Fruit fly (Drosophila melanogaster) whole organism, embryonic: ENCODE results near the gene ct.

Experiments
- Bteb2 ChIP-seq: fragments of 200-800 bp; sonication (Bioruptor generic); optimal IDR thresholded peaks from 2 replicates; lab custom pipeline; 2016; ENCODE audit warnings: missing biosample characterization, missing genetic modification characterization
- CG11093 ChIP-seq: fragments of 200-800 bp; sonication (Bioruptor generic); IDR thresholded peaks from 3 replicates; pipeline ENCODE4 v1.3.6; 2022; ENCODE audit warnings: missing biosample characterization, missing genetic modification characterization
- CG11696 ChIP-seq: fragments of 200-800 bp; sonication (Bioruptor generic); IDR thresholded peaks from 2 replicates; pipeline ENCODE4 v1.3.6; 2022; ENCODE audit warnings: missing biosample characterization, missing genetic modification characterization
- CG12236 ChIP-seq: fragments of 200-800 bp; sonication (Bioruptor generic); optimal IDR thresholded peaks from 2 replicates; lab custom pipeline; 2016; ENCODE audit warnings: missing biosample characterization, missing genetic modification characterization
- CG13424 ChIP-seq: fragments of 200-800 bp; sonication (Bioruptor generic); optimal IDR thresholded peaks from 2 replicates; lab custom pipeline; 2019; ENCODE audit warnings: missing biosample characterization, mild to moderate bottlenecking, missing genetic modification characterization, moderate library complexity
- CG1647 ChIP-seq: fragments of 200-800 bp; sonication (Bioruptor generic); optimal IDR thresholded peaks from 3 replicates; lab custom pipeline; 2016; ENCODE audit warnings: missing biosample characterization, missing genetic modification characterization
- CG18262 ChIP-seq: fragments of 200-800 bp; optimal IDR thresholded peaks from 3 replicates; lab custom pipeline; 2019; ENCODE audit warnings: missing biosample characterization, mild to moderate bottlenecking, missing genetic modification characterization, moderate library complexity
- CG18764 ChIP-seq: fragments of 200-800 bp; sonication (Bioruptor generic); optimal IDR thresholded peaks from 3 replicates; lab custom pipeline; 2016; ENCODE audit warnings: missing biosample characterization, missing genetic modification characterization
- CG30020 ChIP-seq: fragments of 200-800 bp; optimal IDR thresholded peaks from 2 replicates; lab custom pipeline; 2019; ENCODE audit warnings: missing biosample characterization, mild to moderate bottlenecking, missing genetic modification characterization, moderate library complexity
- CG3065 ChIP-seq: fragments of 200-800 bp; sonication (Bioruptor generic); optimal IDR thresholded peaks from 2 replicates; lab custom pipeline; 2016; ENCODE audit warnings: missing biosample characterization, missing genetic modification characterization
- CG32532 ChIP-seq: fragments of 200-800 bp; sonication (Bioruptor generic); IDR thresholded peaks from 2 replicates; pipeline ENCODE4 v1.3.6; 2022; ENCODE audit warnings: missing biosample characterization, missing genetic modification characterization
- CG32772 ChIP-seq: fragments of 200-800 bp; sonication (Bioruptor generic); IDR thresholded peaks from 2 replicates; pipeline ENCODE4 v1.3.6; 2022; ENCODE audit warnings: missing biosample characterization, missing genetic modification characterization
- CG33213 ChIP-seq: fragments of 200-800 bp; sonication (Bioruptor generic); optimal IDR thresholded peaks from 3 replicates; lab custom pipeline; 2016; ENCODE audit warnings: missing biosample characterization, missing genetic modification characterization
- CG34422 ChIP-seq: fragments of 200-800 bp; sonication (Bioruptor generic); IDR thresholded peaks from 3 replicates; pipeline ENCODE4 v1.3.6; 2022; ENCODE audit warnings: missing biosample characterization, missing genetic modification characterization
- CG3838 ChIP-seq: fragments of 200-800 bp; sonication (Bioruptor generic); optimal IDR thresholded peaks from 3 replicates; lab custom pipeline; 2016; ENCODE audit warnings: missing biosample characterization, missing genetic modification characterization
- CG6654 ChIP-seq: fragments of 200-800 bp; sonication (Bioruptor generic); optimal IDR thresholded peaks from 2 replicates; lab custom pipeline; 2017; ENCODE audit warnings: missing biosample characterization, mild to moderate bottlenecking, missing genetic modification characterization
- CG9437 ChIP-seq: fragments of 200-800 bp; sonication (Bioruptor generic); optimal IDR thresholded peaks from 2 replicates; lab custom pipeline; 2018; ENCODE audit warnings: missing biosample characterization, mild to moderate bottlenecking, missing genetic modification characterization
- CTCF ChIP-seq: fragments of 200-800 bp; sonication (Bioruptor generic); optimal IDR thresholded peaks from 2 replicates; lab custom pipeline; 2017; ENCODE audit warnings: missing biosample characterization, mild to moderate bottlenecking, missing genetic modification characterization, moderate library complexity
- CoRest ChIP-seq: fragments of 200-800 bp; sonication (Bioruptor generic); optimal IDR thresholded peaks from 3 replicates; lab custom pipeline; 2018; ENCODE audit warnings: missing biosample characterization, mild to moderate bottlenecking, missing genetic modification characterization, moderate library complexity
- Dp ChIP-seq: fragments of 200-800 bp; sonication (Bioruptor generic); optimal IDR thresholded peaks from 2 replicates; lab custom pipeline; 2018; ENCODE audit warnings: missing biosample characterization, mild to moderate bottlenecking, missing genetic modification characterization, moderate library complexity
- HHEX ChIP-seq: fragments of 200-800 bp; sonication (Bioruptor generic); optimal IDR thresholded peaks from 3 replicates; lab custom pipeline; 2017; ENCODE audit warnings: missing biosample characterization, mild to moderate bottlenecking, missing genetic modification characterization, missing genetic modification reagents
- Hey ChIP-seq: fragments of 200-800 bp; sonication (Bioruptor generic); optimal IDR thresholded peaks from 3 replicates; lab custom pipeline; 2018; ENCODE audit warnings: missing biosample characterization, mild to moderate bottlenecking, missing genetic modification characterization
- Hr78 ChIP-seq, 2 experiments: fragments of 200-800 bp in 1 of 2; fragments of >200 bp in 1 of 2; sonication (Bioruptor generic) in 1 of 2; optimal IDR thresholded peaks; 2 replicates each; lab custom pipeline; 2017 to 2019; ENCODE audit warnings: missing biosample characterization in 2 of 2, missing genetic modification characterization in 2 of 2, mild to moderate bottlenecking in 1 of 2, moderate library complexity in 1 of 2
- Jarid2 ChIP-seq: fragments of 200-800 bp; sonication (Bioruptor generic); optimal IDR thresholded peaks from 3 replicates; lab custom pipeline; 2017; ENCODE audit warnings: mild to moderate bottlenecking, missing biosample characterization, missing genetic modification reagents, missing genetic modification characterization
- NK7.1 ChIP-seq: fragments of 200-800 bp; sonication (Bioruptor generic); optimal IDR thresholded peaks from 3 replicates; lab custom pipeline; 2016; ENCODE audit warnings: missing biosample characterization, missing genetic modification characterization
- Nf-YA ChIP-seq: fragments of 200-800 bp; sonication (Bioruptor generic); IDR thresholded peaks from 2 replicates; pipeline ENCODE4 v1.3.6; 2022; ENCODE audit warnings: missing biosample characterization, missing genetic modification characterization
- Trl ChIP-seq, 3 experiments: fragments of >200 bp in 2 of 3; fragments of 200-800 bp in 1 of 3; sonication (Bioruptor generic) in 1 of 3; optimal IDR thresholded peaks; 2 replicates in 1 of 3; 3 replicates in 2 of 3; lab custom pipeline; 2016 to 2017; ENCODE audit warnings: missing biosample characterization in 1 of 3, missing genetic modification characterization in 1 of 3
- ab ChIP-seq: fragments of 200-800 bp; sonication (Bioruptor generic); optimal IDR thresholded peaks from 2 replicates; lab custom pipeline; 2016; ENCODE audit warnings: missing biosample characterization, missing genetic modification characterization
- aop ChIP-seq: fragments of 200-800 bp; sonication (Bioruptor generic); IDR thresholded peaks from 2 replicates; pipeline ENCODE4 v1.3.6; 2022; ENCODE audit warnings: missing biosample characterization, missing genetic modification characterization
- ase ChIP-seq: fragments of 200-800 bp; sonication (Bioruptor generic); IDR thresholded peaks from 3 replicates; pipeline ENCODE4 v1.3.6; 2022; ENCODE audit warnings: missing biosample characterization, missing genetic modification characterization
- btn ChIP-seq: fragments of 200-800 bp; sonication (Bioruptor generic); optimal IDR thresholded peaks from 2 replicates; lab custom pipeline; 2016; ENCODE audit warnings: missing biosample characterization, missing genetic modification characterization
- cato ChIP-seq: fragments of 200-800 bp; sonication (Bioruptor generic); optimal IDR thresholded peaks from 2 replicates; lab custom pipeline; 2016; ENCODE audit warnings: missing biosample characterization, missing genetic modification characterization, borderline replicate concordance
- caup ChIP-seq: fragments of 200-800 bp; sonication (Bioruptor generic); optimal IDR thresholded peaks from 3 replicates; lab custom pipeline; 2017; ENCODE audit warnings: missing biosample characterization, mild to moderate bottlenecking, missing genetic modification characterization, moderate library complexity; ENCODE audit not compliant: severe bottlenecking
- ci ChIP-seq: fragments of 200-800 bp; sonication (Bioruptor generic); IDR thresholded peaks from 3 replicates; pipeline ENCODE4 v1.3.6; 2022; ENCODE audit warnings: missing biosample characterization, missing genetic modification characterization
- crol ChIP-seq: fragments of 200-800 bp; sonication (Bioruptor generic); IDR thresholded peaks from 2 replicates; pipeline ENCODE4 v1.3.6; 2022; ENCODE audit warnings: missing biosample characterization, missing genetic modification characterization
- cwo ChIP-seq: fragments of 200-800 bp; sonication (Bioruptor generic); optimal IDR thresholded peaks from 3 replicates; lab custom pipeline; 2017; ENCODE audit warnings: missing biosample characterization, missing genetic modification characterization, mild to moderate bottlenecking, moderate library complexity, missing genetic modification reagents
- danr ChIP-seq: fragments of 200-800 bp; sonication (Bioruptor generic); IDR thresholded peaks from 2 replicates; pipeline ENCODE4 v1.3.6; 2022; ENCODE audit warnings: missing biosample characterization, missing genetic modification characterization
- dati ChIP-seq: fragments of 200-800 bp; sonication (Bioruptor generic); IDR thresholded peaks from 2 replicates; pipeline ENCODE4 v1.3.6; 2022; ENCODE audit warnings: missing biosample characterization, missing genetic modification characterization
- dimm ChIP-seq: fragments of 200-800 bp; sonication (Bioruptor generic); IDR thresholded peaks from 2 replicates; pipeline ENCODE4 v1.3.6; 2022; ENCODE audit warnings: missing biosample characterization, missing genetic modification characterization
- dpn ChIP-seq, 2 experiments: fragments of 200-800 bp; sonication (Bioruptor generic); optimal IDR thresholded peaks; 3 replicates each; lab custom pipeline; 2016; ENCODE audit warnings: missing biosample characterization in 2 of 2, missing genetic modification characterization in 2 of 2
- her ChIP-seq: fragments of 200-800 bp; sonication (Bioruptor generic); optimal IDR thresholded peaks from 2 replicates; lab custom pipeline; 2016; ENCODE audit warnings: missing biosample characterization, missing genetic modification characterization
- lilli ChIP-seq: fragments of 200-800 bp; sonication (Bioruptor generic); optimal IDR thresholded peaks from 3 replicates; lab custom pipeline; 2016; ENCODE audit warnings: missing biosample characterization, missing genetic modification characterization
- nmo ChIP-seq: fragments of 200-800 bp; sonication (Bioruptor generic); optimal IDR thresholded peaks from 2 replicates; lab custom pipeline; 2018; ENCODE audit warnings: missing biosample characterization, mild to moderate bottlenecking, missing genetic modification characterization, moderate library complexity
- pb ChIP-seq: fragments of 200-800 bp; sonication (Bioruptor generic); optimal IDR thresholded peaks from 3 replicates; lab custom pipeline; 2016; ENCODE audit warnings: missing biosample characterization, missing genetic modification characterization
- pnt ChIP-seq: fragments of 200-800 bp; sonication (Bioruptor generic); optimal IDR thresholded peaks from 3 replicates; lab custom pipeline; 2016; ENCODE audit warnings: missing biosample characterization, missing genetic modification characterization
- slbo ChIP-seq: fragments of 200-800 bp; sonication (Bioruptor generic); IDR thresholded peaks from 2 replicates; pipeline ENCODE4 v1.3.6; 2022; ENCODE audit warnings: missing biosample characterization, missing genetic modification characterization
- sr ChIP-seq: fragments of 200-800 bp; sonication (Bioruptor generic); IDR thresholded peaks from 3 replicates; pipeline ENCODE4 v1.3.6; 2022; ENCODE audit warnings: missing biosample characterization, missing genetic modification characterization
- z ChIP-seq: fragments of 200-800 bp; sonication (Bioruptor generic); IDR thresholded peaks from 3 replicates; pipeline ENCODE4 v1.3.6; 2022; ENCODE audit warnings: missing biosample characterization, missing genetic modification characterization

Gene ct

dm6 chrX:7705175-7706097, 97.2 kb downstream of the ct start (continued):
- peak; percentile 47 for TF ChIP-seq Hey
- TF ChIP-seq Bteb2 (GFP tag; lab: Kevin White, UChicago), result peak; percentile 75
- peak; percentile 52; the same call in 1 of the 3 replicates for TF ChIP-seq sr (GFP tag; lab: Robert Waterston, UW)
- peak; percentile 96 for TF ChIP-seq CG13424 (tag; lab: Kevin White, UChicago)
- TF ChIP-seq CG3065 (GFP tag; lab: Kevin White, UChicago), result peak; percentile 83
- peak; percentile 18 for TF ChIP-seq btn (GFP tag; lab: Kevin White, UChicago)
- peak; percentile 95 for TF ChIP-seq lilli (GFP tag; lab: Kevin White, UChicago)
- TF ChIP-seq caup, result peak; percentile 94
- peak; percentile 78; the same call in 2 of the 3 replicates for TF ChIP-seq CG11093 (GFP tag; lab: Robert Waterston, UW)
- peak; percentile 97 for TF ChIP-seq CoRest
- peak; percentile 44; the same call in 1 of the 2 replicates for TF ChIP-seq crol (GFP tag; lab: Robert Waterston, UW)
- TF ChIP-seq CG9437, result peak; percentile 91
- TF ChIP-seq ase, result peak; percentile 53; the same call in 2 of the 3 replicates
- TF ChIP-seq CG18764 (GFP tag; lab: Kevin White, UChicago), result peak; percentile 86
- peak; percentile 96 for TF ChIP-seq HHEX (GFP tag; lab: Kevin White, UChicago)
- TF ChIP-seq cwo (GFP tag; lab: Kevin White, UChicago), result peak; percentile 94
- TF ChIP-seq CG12236 (GFP tag; lab: Kevin White, UChicago), result no peak
- TF ChIP-seq dimm, result no peak
- TF ChIP-seq danr (GFP tag; lab: Robert Waterston, UW), result peak; percentile 78
- TF ChIP-seq Trl (optimal IDR thresholded peaks at IDR 0.05; lab: Kevin White, UChicago), result peak; percentile 88 to 91
- TF ChIP-seq Trl (GFP tag; optimal IDR thresholded peaks at IDR 0.05; lab: Kevin White, UChicago), result peak; percentile 42
- peak; percentile 74 for TF ChIP-seq pnt
- peak; percentile 92 for TF ChIP-seq cato (GFP tag; lab: Kevin White, UChicago)
- TF ChIP-seq CG32772 (GFP tag; lab: Robert Waterston, UW), result peak; percentile 76
- peak; percentile 98 for TF ChIP-seq CG18262
- peak; percentile 73 for TF ChIP-seq CG30020
- TF ChIP-seq Dp (GFP tag; lab: Kevin White, UChicago), result no peak
- TF ChIP-seq Nf-YA (GFP tag; lab: Robert Waterston, UW), result peak; percentile 48; the same call in 1 of the 2 replicates
- TF ChIP-seq CG11696 (GFP tag; lab: Robert Waterston, UW), result peak; percentile 52; the same call in 1 of the 2 replicates
- peak; percentile 81; the same call in 2 of the 3 replicates for TF ChIP-seq CG34422 (GFP tag; lab: Robert Waterston, UW)
- TF ChIP-seq nmo, result peak; percentile 98
- peak in 1 of 2 experiments; percentile 82 for TF ChIP-seq Hr78 (GFP tag; optimal IDR thresholded peaks at IDR 0.05; lab: Kevin White, UChicago)
- TF ChIP-seq aop (GFP tag; lab: Robert Waterston, UW), result no peak
- TF ChIP-seq ab, result peak; percentile 60
- TF ChIP-seq ci (GFP tag; lab: Robert Waterston, UW), result peak; percentile 74
- TF ChIP-seq CG33213, result peak; percentile 26
- peak; percentile 59 for TF ChIP-seq NK7.1 (GFP tag; lab: Kevin White, UChicago)
- TF ChIP-seq CG1647 (GFP tag; lab: Kevin White, UChicago), result peak; percentile 81
- TF ChIP-seq CG3838 (GFP tag; lab: Kevin White, UChicago), result peak; percentile 58
- peak; percentile 49 for TF ChIP-seq CTCF (GFP tag; lab: Kevin White, UChicago)
- peak; percentile 85 for TF ChIP-seq slbo (GFP tag; lab: Robert Waterston, UW)
- TF ChIP-seq her, result peak; percentile 48
- peak; percentile 89 for TF ChIP-seq CG32532 (GFP tag; lab: Robert Waterston, UW)
- peak; percentile 80 for TF ChIP-seq Jarid2 (GFP tag; lab: Kevin White, UChicago)
- TF ChIP-seq z (GFP tag; lab: Robert Waterston, UW), result 0 out of 3 replicates have a peak, but pooled peaks have one; percentile 28
- 0 out of 2 replicates have a peak, but pooled peaks have one; percentile 48 for TF ChIP-seq dati (GFP tag; lab: Robert Waterston, UW)
- TF ChIP-seq dpn (GFP tag; optimal IDR thresholded peaks at IDR 0.05; lab: Kevin White, UChicago), result peak; percentile 87 to 93
- peak; percentile 87 for TF ChIP-seq CG6654 (GFP tag; lab: Kevin White, UChicago)
- TF ChIP-seq pb (GFP tag; lab: Kevin White, UChicago), result peak; percentile 52
